Worm (Caenorhabditis elegans): ENCODE data around the gene srsx-17.

The srsx-17 gene

DNA sequence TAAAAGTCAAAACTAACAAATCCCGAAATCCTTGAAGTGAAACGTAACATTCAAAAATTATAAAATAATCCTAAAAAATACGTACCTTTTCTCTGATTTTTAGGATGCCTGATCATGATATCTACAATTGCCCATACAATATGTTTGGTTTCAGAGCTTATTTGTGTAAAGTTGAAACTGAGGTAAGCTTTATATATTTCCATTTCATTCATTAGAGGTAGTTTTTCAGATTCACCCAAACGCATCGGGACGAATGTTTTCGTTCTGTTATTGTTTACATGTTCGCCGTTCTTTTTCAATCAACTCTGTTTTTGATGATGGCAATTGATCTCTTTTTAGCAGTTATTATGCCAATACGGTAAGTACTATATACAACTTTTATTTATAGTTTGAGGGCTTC, 559 bp downstream of the srsx-17 start:
- TF ChIP-seq madf-10 (tag; optimal IDR thresholded peaks at IDR 0.05) (no peak), ceh-79 (tag; optimal IDR thresholded peaks at IDR 0.05) (no peak), ceh-100 (GFP tag; IDR thresholded peaks at IDR 0.05) (no peak), F23B12.7 (tag; optimal IDR thresholded peaks at IDR 0.05; ENCODE audit: insufficient read depth) (no peak), egl-18 (GFP tag; IDR thresholded peaks at IDR 0.05) (no peak), ceh-27 (GFP tag; optimal IDR thresholded peaks at IDR 0.05) (no peak)

DNA sequence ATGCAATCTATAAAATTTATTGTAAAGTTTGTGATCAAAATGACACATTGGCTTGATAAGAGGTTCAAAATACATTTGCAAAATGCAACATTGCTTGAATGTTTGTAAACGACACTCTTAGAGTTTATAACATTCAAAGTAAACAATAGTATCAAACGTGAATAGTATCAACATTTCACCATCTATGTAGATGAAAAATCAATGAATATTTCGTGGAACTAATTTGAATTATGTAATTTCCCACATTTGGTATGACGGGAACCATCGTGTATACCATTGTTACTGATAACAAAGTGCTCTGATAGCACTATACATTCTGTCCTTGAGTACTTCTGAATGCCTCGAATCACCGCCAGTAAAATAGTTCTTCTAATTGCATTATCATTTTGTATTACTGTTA, 3.1 kb downstream of the srsx-17 start, which contains the start of gene galt-1:
Gene galt-1 (plus strand): TSS at position 318 of the 400 bp plus-strand sequence.
- TF ChIP-seq C17E4.6 (GFP tag; IDR thresholded peaks at IDR 0.05) (no peak), rpc-1 (optimal IDR thresholded peaks at IDR 0.05) (no peak), rpc-1 (tag; optimal IDR thresholded peaks at IDR 0.05) (no peak), dpl-1 (GFP tag; optimal IDR thresholded peaks at IDR 0.05) (no peak), lir-1 (GFP tag; conservative IDR thresholded peaks at IDR 0.05) (no peak), nhr-80 (tag; optimal IDR thresholded peaks at IDR 0.05) (peak; percentile 64), lsy-27 (tag; optimal IDR thresholded peaks at IDR 0.05; ENCODE audit: borderline replicate concordance, insufficient read depth) (no peak)

DNA sequence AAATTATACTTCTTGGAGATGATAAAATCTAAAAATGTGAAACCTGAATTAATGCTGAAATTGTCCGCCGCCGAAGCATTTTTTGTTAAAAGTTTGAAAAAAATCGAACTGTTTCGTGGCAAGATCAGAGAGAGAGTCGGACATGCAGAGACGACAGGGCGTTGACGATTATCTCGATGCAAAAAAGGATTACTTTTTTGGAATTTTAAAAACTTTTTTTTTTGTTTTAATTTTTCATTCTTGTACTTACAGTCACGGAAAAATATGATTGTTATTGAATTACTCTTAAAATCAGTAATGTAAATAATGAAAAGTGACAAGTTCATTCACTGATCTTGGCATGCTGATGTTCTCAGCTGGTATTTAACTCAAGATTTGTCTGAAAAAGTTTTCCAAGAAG, 9.2 kb downstream of the srsx-17 start, which contains the start of the genes M03F8.5 and M03F8.7:
Gene M03F8.5 (minus strand): TSS at position 101 of the 400 bp plus-strand sequence.
Gene M03F8.7 (plus strand): TSS at position 249 of the 400 bp plus-strand sequence.
- TF ChIP-seq rpc-1 (optimal IDR thresholded peaks at IDR 0.05) (no peak), rpc-1 (tag; optimal IDR thresholded peaks at IDR 0.05) (no peak), nfya-2 (GFP tag; IDR thresholded peaks at IDR 0.05) (no peak), attf-3 (GFP tag; conservative IDR thresholded peaks at IDR 0.05) (no peak), T07F8.4 (tag; optimal IDR thresholded peaks at IDR 0.05) (no peak), lsy-27 (tag; optimal IDR thresholded peaks at IDR 0.05; ENCODE audit: borderline replicate concordance, insufficient read depth) (no peak), C06A6.2 (GFP tag; conservative IDR thresholded peaks at IDR 0.05) (no peak)

DNA sequence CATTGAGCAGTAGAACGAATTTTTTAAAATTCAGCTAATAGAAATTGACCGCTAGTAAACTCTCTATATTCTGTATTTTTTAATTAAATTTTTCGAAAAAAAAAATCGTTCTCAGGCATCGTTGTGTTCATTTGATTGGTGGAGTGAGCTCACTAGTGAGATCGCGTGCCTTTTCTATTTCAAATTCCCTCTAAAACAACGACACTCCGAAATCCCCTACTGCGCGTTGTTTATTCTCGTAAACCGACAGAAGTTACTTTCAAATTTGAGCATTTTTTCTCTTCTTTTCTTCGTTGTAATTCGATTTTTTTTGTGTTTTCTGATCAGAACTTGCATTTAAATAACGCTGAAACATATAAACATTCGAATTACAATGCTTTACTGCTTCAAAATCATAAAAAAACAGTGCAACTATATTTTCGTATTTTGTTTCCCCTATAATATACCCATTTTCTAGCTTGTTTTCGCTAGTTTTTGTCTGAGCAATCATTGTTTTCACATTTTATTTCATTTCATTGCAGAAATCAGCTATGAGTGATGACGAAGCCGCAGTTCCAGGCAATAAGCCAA, 12.1 kb downstream of the srsx-17 start, which contains the start of gene syf-3:
Gene syf-3 (plus strand): TSS at position 520 of the 570 bp plus-strand sequence.
- peak; percentile 83 for TF ChIP-seq efl-1 (GFP tag; optimal IDR thresholded peaks at IDR 0.05)
- peak; percentile 98 for TF ChIP-seq attf-3 (GFP tag; conservative IDR thresholded peaks at IDR 0.05)
- TF ChIP-seq dpl-1 (GFP tag; optimal IDR thresholded peaks at IDR 0.05): peak; percentile 87
- TF ChIP-seq lin-54 (GFP tag; optimal IDR thresholded peaks at IDR 0.05): peak; percentile 96
- TF ChIP-seq aptf-2 (GFP tag; conservative IDR thresholded peaks at IDR 0.05): no peak
- peak; percentile 55 to 93 (median 77) for TF ChIP-seq lin-35 (GFP tag; optimal IDR thresholded peaks at IDR 0.05)
- TF ChIP-seq ceh-79 (tag; optimal IDR thresholded peaks at IDR 0.05): no peak

DNA sequence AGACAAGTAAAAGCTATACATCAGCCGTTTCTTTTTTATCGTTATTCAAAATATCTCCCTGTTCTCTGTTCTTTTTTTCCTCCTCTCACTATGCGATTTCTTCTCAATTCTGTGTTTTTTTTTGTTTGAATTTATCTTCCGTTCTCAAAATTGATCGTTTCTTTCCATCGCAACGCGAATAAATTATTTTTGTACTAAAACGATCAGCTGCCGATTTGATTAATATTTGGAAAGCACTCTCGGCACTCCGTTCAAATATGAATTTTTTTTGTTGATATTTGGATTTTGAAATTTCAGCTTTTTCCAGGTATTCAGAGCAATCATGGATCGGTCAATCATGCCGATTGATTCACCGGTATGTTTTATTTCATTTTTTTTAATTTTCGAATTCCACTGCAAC, 15.7 kb downstream of the srsx-17 start, which contains the start of gene pst-1:
Gene pst-1 (plus strand): TSS at position 301 of the 400 bp plus-strand sequence.
- TF ChIP-seq Y56A3A.18 (GFP tag; IDR thresholded peaks at IDR 0.05): no peak
- TF ChIP-seq D2030.7 (GFP tag; IDR thresholded peaks at IDR 0.05): no peak
- TF ChIP-seq gei-17 (GFP tag; optimal IDR thresholded peaks at IDR 0.05): no peak
- TF ChIP-seq hmg-20 (GFP tag; IDR thresholded peaks at IDR 0.05): no peak
- no peak for TF ChIP-seq F55B11.4 (tag; optimal IDR thresholded peaks at IDR 0.05; ENCODE audit: borderline replicate concordance, insufficient read depth)
- TF ChIP-seq die-1 (tag; optimal IDR thresholded peaks at IDR 0.05): no peak
- TF ChIP-seq B0035.1 (tag; optimal IDR thresholded peaks at IDR 0.05): no peak
- TF ChIP-seq bed-2 (GFP tag; IDR thresholded peaks at IDR 0.05): no peak
- no peak for TF ChIP-seq ztf-3 (GFP tag; optimal IDR thresholded peaks at IDR 0.05)
- TF ChIP-seq madf-3 (GFP tag; IDR thresholded peaks at IDR 0.05): no peak
- no peak for TF ChIP-seq ztf-18 (tag; optimal IDR thresholded peaks at IDR 0.05)
- no peak for TF ChIP-seq ztf-26 (tag; optimal IDR thresholded peaks at IDR 0.05)
- TF ChIP-seq nfya-2 (GFP tag; IDR thresholded peaks at IDR 0.05): no peak
- no peak for TF ChIP-seq akir-1 (GFP tag; optimal IDR thresholded peaks at IDR 0.05)
- TF ChIP-seq aptf-2 (GFP tag; conservative IDR thresholded peaks at IDR 0.05): no peak
- no peak for TF ChIP-seq K11D2.4 (GFP tag; IDR thresholded peaks at IDR 0.05)

All from whole organism, young adult.